Worm (Caenorhabditis elegans) whole organism, late embryonic: Measurements from ENCODE around the gene cht-6.

Source experiments
- C38D4.7 ChIP-seq: fragments of 200-800 bp; sonication (Bioruptor generic); optimal IDR thresholded peaks from 2 replicates; lab custom pipeline; 2018; ENCODE audit warnings: mild to moderate bottlenecking, missing genetic modification characterization, moderate library complexity, missing compliant biosample characterization
- ceh-14 ChIP-seq: sonication (generic microtip); optimal IDR thresholded peaks from 2 replicates; lab custom pipeline; 2016; ENCODE audit warnings: missing genotype, missing genetic modification characterization, missing compliant biosample characterization
- ceh-18 ChIP-seq: sonication (generic microtip); optimal IDR thresholded peaks from 2 replicates; lab custom pipeline; 2016; ENCODE audit warnings: missing genetic modification characterization, missing compliant biosample characterization
- ceh-19 ChIP-seq: fragments of 200-800 bp; sonication (Bioruptor generic); optimal IDR thresholded peaks from 2 replicates; lab custom pipeline; 2018; ENCODE audit warnings: mild to moderate bottlenecking, missing genetic modification characterization, missing compliant biosample characterization
- ceh-31 ChIP-seq: sonication (generic microtip); optimal IDR thresholded peaks from 2 replicates; lab custom pipeline; 2016; ENCODE audit warnings: missing genetic modification characterization, missing compliant biosample characterization
- ceh-34 ChIP-seq: sonication (generic microtip); optimal IDR thresholded peaks from 2 replicates; lab custom pipeline; 2016; ENCODE audit warnings: mild to moderate bottlenecking, missing genetic modification characterization, missing compliant biosample characterization
- che-1 ChIP-seq: sonication (generic microtip); optimal IDR thresholded peaks from 2 replicates; lab custom pipeline; 2016; ENCODE audit warnings: mild to moderate bottlenecking, missing genetic modification characterization, missing compliant biosample characterization
- dmd-4 ChIP-seq: sonication (generic microtip); optimal IDR thresholded peaks from 2 replicates; lab custom pipeline; 2016; ENCODE audit warnings: borderline replicate concordance, missing genetic modification characterization, missing compliant biosample characterization
- elt-2 ChIP-seq: sonication (generic microtip); optimal IDR thresholded peaks from 2 replicates; lab custom pipeline; 2016; ENCODE audit warnings: missing genetic modification reagents, missing genetic modification characterization, missing compliant biosample characterization
- fkh-10 ChIP-seq: fragments of 150-350 bp; optimal IDR thresholded peaks from 2 replicates; lab custom pipeline; 2014; ENCODE audit warnings: missing biosample characterization, missing genetic modification reagents, missing genetic modification characterization
- fkh-6 ChIP-seq: sonication (generic microtip); optimal IDR thresholded peaks from 2 replicates; lab custom pipeline; 2016; ENCODE audit warnings: missing genetic modification characterization, missing compliant biosample characterization
- hlh-13 ChIP-seq: fragments of 200-800 bp; sonication (Bioruptor generic); optimal IDR thresholded peaks from 2 replicates; lab custom pipeline; 2018; ENCODE audit warnings: mild to moderate bottlenecking, missing genetic modification characterization, missing compliant biosample characterization
- npax-4 ChIP-seq: sonication (generic microtip); optimal IDR thresholded peaks from 2 replicates; lab custom pipeline; 2016; ENCODE audit warnings: missing genetic modification characterization, missing compliant biosample characterization
- pqm-1 ChIP-seq: sonication (generic microtip); optimal IDR thresholded peaks from 2 replicates; lab custom pipeline; 2016; ENCODE audit warnings: missing genetic modification characterization, missing compliant biosample characterization
- ttx-3 ChIP-seq: sonication (generic microtip); optimal IDR thresholded peaks from 2 replicates; lab custom pipeline; 2016; ENCODE audit warnings: missing genetic modification reagents, missing genetic modification characterization, missing compliant biosample characterization
- unc-3 ChIP-seq, 2 experiments: fragments of 200-800 bp in 1 of 2; sonication (Bioruptor generic) in 1 of 2; sonication (generic microtip) in 1 of 2; conservative IDR thresholded peaks in 1 of 2; optimal IDR thresholded peaks in 1 of 2; 2 replicates each; pipeline versions ENCODE4 v1.3.6 to Lab custom; 2016 to 2022; ENCODE audit warnings: missing compliant biosample characterization in 2 of 2, missing genetic modification characterization in 2 of 2, missing genetic modification reagents in 1 of 2
- unc-42 ChIP-seq: sonication (generic microtip); optimal IDR thresholded peaks from 2 replicates; lab custom pipeline; 2016; ENCODE audit warnings: missing genotype, missing genetic modification characterization, missing compliant biosample characterization
- unc-55 ChIP-seq: sonication (generic microtip); optimal IDR thresholded peaks from 2 replicates; lab custom pipeline; 2017; ENCODE audit warnings: missing biosample characterization, missing genetic modification reagents, missing genetic modification characterization

The cht-6 gene

ce11 chrV:6461250-6461649 lies 46.5 kb downstream of the cht-6 start:
- no peak for TF ChIP-seq ttx-3
- TF ChIP-seq hlh-13 = no peak
- TF ChIP-seq npax-4 (tag; lab: Kevin White, UChicago) = no peak
- TF ChIP-seq, all 69 proteins: peak for 0

- TF ChIP-seq unc-42 (tag; lab: Kevin White, UChicago) = no peak
- TF ChIP-seq dmd-4 = no peak
- TF ChIP-seq ceh-31 (tag; lab: Kevin White, UChicago) = no peak
- TF ChIP-seq fkh-6 (tag; lab: Kevin White, UChicago) = no peak
Observed at ce11 chrV:6462606-6463005, 47.8 kb downstream of the cht-6 start.

- TF ChIP-seq ceh-34 = no peak
- peak; percentile 73 for TF ChIP-seq unc-55 (GFP tag; lab: Kevin White, UChicago)
Observed at ce11 chrV:6464238-6464637, 49.4 kb downstream of the cht-6 start.

ce11 chrV:6464765-6465164 lies 50.0 kb downstream of the cht-6 start, which contains the start of gene unc-83:
TSS of gene unc-83 (plus strand) at chrV:6465065.
- TF ChIP-seq C38D4.7 (GFP tag; lab: Kevin White, UChicago) = no peak
- TF ChIP-seq ceh-14 (tag; lab: Kevin White, UChicago) = no peak
- no peak for TF ChIP-seq che-1 (tag; lab: Kevin White, UChicago)
- TF ChIP-seq ceh-19 (GFP tag; lab: Kevin White, UChicago) = no peak
- TF ChIP-seq ceh-18 (tag; lab: Kevin White, UChicago) = no peak
- no peak for TF ChIP-seq fkh-10
- no peak for TF ChIP-seq unc-3 (GFP tag; conservative IDR thresholded peaks at IDR 0.05; lab: Robert Waterston, UW)
- no peak for TF ChIP-seq unc-3 (tag; optimal IDR thresholded peaks at IDR 0.05; lab: Kevin White, UChicago)
- TF ChIP-seq pqm-1 = no peak
- TF ChIP-seq elt-2 (tag; lab: Kevin White, UChicago) = no peak
- no peak for TF ChIP-seq hlh-13
